Worm (Caenorhabditis elegans): ENCODE measurements around the gene gcsh-1.

ce11 chrX:14487832-14488231 is 27.0 kb downstream of the gcsh-1 start:
- TF ChIP-seq tra-4 (tag; optimal IDR thresholded peaks at IDR 0.05) (no peak), B0310.2 (tag; optimal IDR thresholded peaks at IDR 0.05) (no peak), flt-1 (GFP tag; IDR thresholded peaks at IDR 0.05) (no peak), scrt-1 (GFP tag; IDR thresholded peaks at IDR 0.05) (no peak), hnd-1 (tag; optimal IDR thresholded peaks at IDR 0.05) (no peak), aly-1 (tag; optimal IDR thresholded peaks at IDR 0.05) (no peak), hmg-4 (GFP tag; optimal IDR thresholded peaks at IDR 0.05) (no peak), ama-1 (optimal IDR thresholded peaks at IDR 0.05) (no peak)

Data from whole organism, early embryonic.